Fruit fly (Drosophila melanogaster) whole organism, wandering third instar larva: ENCODE results near the gene et.

Experiments
- Abd-B ChIP-seq: fragments of >200 bp; optimal IDR thresholded peaks from 2 replicates; lab custom pipeline; 2017; ENCODE audit warnings: missing biosample characterization, missing genetic modification characterization
- CG32264 ChIP-seq: fragments of 200-800 bp; sonication (Bioruptor generic); optimal IDR thresholded peaks from 2 replicates; lab custom pipeline; 2016; ENCODE audit warnings: missing biosample characterization, missing genetic modification characterization
- CG9705 ChIP-seq: fragments of 200-800 bp; sonication (Bioruptor generic); optimal IDR thresholded peaks from 2 replicates; lab custom pipeline; 2018; ENCODE audit warnings: missing biosample characterization, mild to moderate bottlenecking, missing genetic modification characterization
- CrebA ChIP-seq: fragments of 200-800 bp; sonication (Bioruptor generic); optimal IDR thresholded peaks from 2 replicates; lab custom pipeline; 2016; ENCODE audit warnings: missing biosample characterization, mild to moderate bottlenecking, missing genetic modification characterization, borderline replicate concordance
- Dfd ChIP-seq: fragments of >200 bp; optimal IDR thresholded peaks from 2 replicates; lab custom pipeline; 2017; ENCODE audit warnings: missing biosample characterization, missing genetic modification characterization
- Dif ChIP-seq: fragments of 200-275, 200-300 bp; sonication (Bioruptor generic); optimal IDR thresholded peaks from 2 replicates; lab custom pipeline; 2018; ENCODE audit warnings: missing biosample characterization, missing genetic modification characterization; ENCODE audit not compliant: partially characterized antibody
- GATAd ChIP-seq: sonication (Bioruptor generic); optimal IDR thresholded peaks from 2 replicates; lab custom pipeline; 2016; ENCODE audit warnings: missing biosample characterization, missing genetic modification characterization
- HLH106 ChIP-seq: fragments of 200-800 bp; optimal IDR thresholded peaks from 3 replicates; lab custom pipeline; 2019; ENCODE audit warnings: missing biosample characterization, mild to moderate bottlenecking, missing genetic modification characterization, moderate library complexity
- Hnf4 ChIP-seq: fragments of 200-800 bp; sonication (Bioruptor generic); optimal IDR thresholded peaks from 2 replicates; lab custom pipeline; 2016; ENCODE audit warnings: missing biosample characterization, mild to moderate bottlenecking, missing genetic modification characterization
- Hr78 ChIP-seq: fragments of >200 bp; optimal IDR thresholded peaks from 2 replicates; lab custom pipeline; 2017; ENCODE audit warnings: missing biosample characterization, missing genetic modification characterization
- Hr83 ChIP-seq: fragments of 200-300 bp; sonication (Bioruptor generic); optimal IDR thresholded peaks from 2 replicates; lab custom pipeline; 2016; ENCODE audit warnings: missing biosample characterization, mild to moderate bottlenecking, missing genetic modification characterization, moderate library complexity; ENCODE audit not compliant: poor library complexity, severe bottlenecking
- Jra ChIP-seq: sonication (Bioruptor generic); optimal IDR thresholded peaks from 2 replicates; lab custom pipeline; 2016; ENCODE audit warnings: missing biosample characterization, missing genetic modification characterization
- Mio ChIP-seq: sonication (Bioruptor generic); optimal IDR thresholded peaks from 2 replicates; lab custom pipeline; 2016; ENCODE audit warnings: missing biosample characterization, missing genetic modification characterization
- Myc ChIP-seq: fragments of >200 bp; optimal IDR thresholded peaks from 2 replicates; lab custom pipeline; 2017
- N ChIP-seq: fragments of >200 bp; optimal IDR thresholded peaks from 2 replicates; lab custom pipeline; 2018; ENCODE audit warnings: missing biosample characterization, missing external identifiers, missing genetic modification characterization
- OdsH ChIP-seq: fragments of 200-800 bp; sonication (Bioruptor generic); optimal IDR thresholded peaks from 2 replicates; lab custom pipeline; 2016; ENCODE audit warnings: missing biosample characterization, mild to moderate bottlenecking, missing genetic modification characterization
- Rel ChIP-seq, 2 experiments: fragments of 200-800 bp; sonication (Bioruptor generic) in 1 of 2; optimal IDR thresholded peaks; 2 replicates in 1 of 2; 3 replicates in 1 of 2; lab custom pipeline; 2016 to 2019; ENCODE audit warnings: mild to moderate bottlenecking in 2 of 2, missing biosample characterization in 2 of 2, missing genetic modification characterization in 2 of 2, moderate library complexity in 1 of 2
- Sp1 ChIP-seq: fragments of 200-800 bp; sonication (Bioruptor generic); optimal IDR thresholded peaks from 3 replicates; lab custom pipeline; 2019; ENCODE audit warnings: missing biosample characterization, mild to moderate bottlenecking, missing genetic modification characterization, moderate library complexity
- Vsx2 ChIP-seq: fragments of 200-300, 225-300 bp; sonication (Bioruptor generic); optimal IDR thresholded peaks from 2 replicates; lab custom pipeline; 2018; ENCODE audit warnings: missing biosample characterization, missing genetic modification characterization; ENCODE audit not compliant: partially characterized antibody
- br ChIP-seq: fragments of 200-800 bp; sonication (Bioruptor generic); optimal IDR thresholded peaks from 2 replicates; lab custom pipeline; 2016; ENCODE audit warnings: missing biosample characterization, missing genetic modification characterization
- brk ChIP-seq: fragments of 200-800 bp; sonication (Bioruptor generic); optimal IDR thresholded peaks from 2 replicates; lab custom pipeline; 2016; ENCODE audit warnings: missing biosample characterization, mild to moderate bottlenecking, missing genetic modification characterization
- dl ChIP-seq, 2 experiments: fragments of 175-275, 200-275 bp in 1 of 2; fragments of 200-275 bp in 1 of 2; sonication (Bioruptor generic); optimal IDR thresholded peaks; lab custom pipeline; 2018; ENCODE audit warnings: mild to moderate bottlenecking in 2 of 2, missing biosample characterization in 2 of 2, missing genetic modification characterization in 2 of 2, moderate library complexity in 2 of 2; ENCODE audit not compliant: partially characterized antibody in 2 of 2, insufficient read depth in 1 of 2
- dmrt93B ChIP-seq: fragments of 200-800 bp; sonication (Bioruptor generic); optimal IDR thresholded peaks from 2 replicates; lab custom pipeline; 2018; ENCODE audit warnings: missing biosample characterization, mild to moderate bottlenecking, missing genetic modification characterization
- dsf ChIP-seq: sonication (Bioruptor generic); optimal IDR thresholded peaks from 2 replicates; lab custom pipeline; 2016; ENCODE audit warnings: missing biosample characterization, missing genetic modification characterization, borderline replicate concordance
- ey ChIP-seq: fragments of 200-800 bp; sonication (Bioruptor generic); optimal IDR thresholded peaks from 2 replicates; lab custom pipeline; 2016; ENCODE audit warnings: missing biosample characterization, missing genetic modification characterization
- foxo ChIP-seq, 2 experiments: fragments of 200-800 bp; sonication (Bioruptor generic); optimal IDR thresholded peaks; 2 replicates in 1 of 2; 3 replicates in 1 of 2; lab custom pipeline; 2016 to 2017; ENCODE audit warnings: missing biosample characterization in 2 of 2, missing genetic modification characterization in 2 of 2
- fru ChIP-seq: fragments of 200-800 bp; sonication (Bioruptor generic); optimal IDR thresholded peaks from 3 replicates; lab custom pipeline; 2016; ENCODE audit warnings: missing biosample characterization, mild to moderate bottlenecking, missing genetic modification characterization
- h ChIP-seq: fragments of 200-800 bp; sonication (Bioruptor generic); optimal IDR thresholded peaks from 3 replicates; lab custom pipeline; 2016; ENCODE audit warnings: missing biosample characterization, mild to moderate bottlenecking, missing genetic modification characterization
- jim ChIP-seq: fragments of 175-275, 200-325 bp; sonication (Bioruptor generic); optimal IDR thresholded peaks from 2 replicates; lab custom pipeline; 2016; ENCODE audit warnings: missing biosample characterization, mild to moderate bottlenecking, missing genetic modification characterization
- lola ChIP-seq: fragments of >200 bp; optimal IDR thresholded peaks from 2 replicates; lab custom pipeline; 2017; ENCODE audit warnings: missing biosample characterization, missing genetic modification characterization
- pan ChIP-seq: fragments of >200 bp; optimal IDR thresholded peaks from 2 replicates; lab custom pipeline; 2017
- psq ChIP-seq: fragments of 200-800 bp; sonication (Bioruptor generic); optimal IDR thresholded peaks from 3 replicates; lab custom pipeline; 2017; ENCODE audit warnings: missing biosample characterization, mild to moderate bottlenecking, missing genetic modification characterization, moderate library complexity
- rgr ChIP-seq: fragments of 200-800 bp; sonication (Bioruptor generic); optimal IDR thresholded peaks from 3 replicates; lab custom pipeline; 2016; ENCODE audit warnings: missing biosample characterization, mild to moderate bottlenecking, missing genetic modification characterization
- sage ChIP-seq: fragments of 200-800 bp; sonication (Bioruptor generic); optimal IDR thresholded peaks from 2 replicates; lab custom pipeline; 2016; ENCODE audit warnings: missing biosample characterization, mild to moderate bottlenecking, missing genetic modification characterization
- sv ChIP-seq: fragments of 200-800 bp; sonication (Bioruptor generic); optimal IDR thresholded peaks from 3 replicates; lab custom pipeline; 2016; ENCODE audit warnings: missing biosample characterization, missing genetic modification characterization
- tai ChIP-seq: sonication (Bioruptor generic); optimal IDR thresholded peaks from 2 replicates; lab custom pipeline; 2016; ENCODE audit warnings: missing biosample characterization, missing genetic modification characterization
- usp ChIP-seq: fragments of >200 bp; optimal IDR thresholded peaks from 2 replicates; lab custom pipeline; 2017; ENCODE audit warnings: missing biosample characterization, missing genetic modification characterization
- woc ChIP-seq: sonication (Bioruptor generic); optimal IDR thresholded peaks from 2 replicates; lab custom pipeline; 2016; ENCODE audit warnings: missing biosample characterization, mild to moderate bottlenecking, missing genetic modification characterization

The et gene

dm6 chrX:19697255-19697877, 21.7 kb upstream of the et start:
- TF ChIP-seq sv (GFP tag; lab: Kevin White, UChicago) = no peak
- no peak for TF ChIP-seq tai
- TF ChIP-seq br (GFP tag; lab: Kevin White, UChicago) = no peak
- TF ChIP-seq fru (GFP tag; lab: Kevin White, UChicago) = no peak
- TF ChIP-seq h (GFP tag; lab: Kevin White, UChicago) = peak; percentile 38
- no peak for TF ChIP-seq CrebA (GFP tag; lab: Kevin White, UChicago)
- no peak for TF ChIP-seq Rel (GFP tag; optimal IDR thresholded peaks at IDR 0.05; lab: Kevin White, UChicago)
- peak; percentile 9 for TF ChIP-seq Rel (tag; optimal IDR thresholded peaks at IDR 0.05; lab: Kevin White, UChicago)
- TF ChIP-seq sage = no peak
- TF ChIP-seq ey (GFP tag; lab: Kevin White, UChicago) = no peak
- no peak for TF ChIP-seq Vsx2 (GFP tag; lab: Kevin White, UChicago)
- no peak for TF ChIP-seq Mio (GFP tag; lab: Kevin White, UChicago)
- peak; percentile 41 for TF ChIP-seq Jra (GFP tag; lab: Kevin White, UChicago)
- TF ChIP-seq foxo (GFP tag; optimal IDR thresholded peaks at IDR 0.05; lab: Kevin White, UChicago) = peak in 1 of 2 experiments; percentile 7
- TF ChIP-seq lola (GFP tag; lab: Kevin White, UChicago) = no peak
- no peak for TF ChIP-seq dmrt93B
- peak; percentile 20 for TF ChIP-seq HLH106
- peak; percentile 44 for TF ChIP-seq psq (GFP tag; lab: Kevin White, UChicago)
- TF ChIP-seq Abd-B (GFP tag; lab: Kevin White, UChicago) = peak; percentile 50
- peak; percentile 16 for TF ChIP-seq Dif
- peak; percentile 62 for TF ChIP-seq Hr83 (GFP tag; lab: Kevin White, UChicago)
- TF ChIP-seq OdsH (GFP tag; lab: Kevin White, UChicago) = peak; percentile 19
- no peak for TF ChIP-seq pan (lab: Kevin White, UChicago)
- TF ChIP-seq usp (GFP tag; lab: Kevin White, UChicago) = no peak
- no peak for TF ChIP-seq Dfd (GFP tag; lab: Kevin White, UChicago)
- TF ChIP-seq Hnf4 = no peak
- peak; percentile 48 for TF ChIP-seq CG9705 (GFP tag; lab: Kevin White, UChicago)
- TF ChIP-seq woc (GFP tag; lab: Kevin White, UChicago) = no peak
- TF ChIP-seq brk (GFP tag; lab: Kevin White, UChicago) = no peak
- TF ChIP-seq rgr (GFP tag; lab: Kevin White, UChicago) = peak; percentile 30
- TF ChIP-seq dsf (GFP tag; lab: Kevin White, UChicago) = no peak
- TF ChIP-seq jim = no peak
- no peak for TF ChIP-seq GATAd (GFP tag; lab: Kevin White, UChicago)
- TF ChIP-seq N (GFP tag; lab: Kevin White, UChicago) = peak; percentile 96
- TF ChIP-seq Hr78 (GFP tag; lab: Kevin White, UChicago) = no peak
- TF ChIP-seq CG32264 (GFP tag; lab: Kevin White, UChicago) = no peak
- peak; percentile 12 for TF ChIP-seq Sp1 (GFP tag; lab: Kevin White, UChicago)
- no peak for TF ChIP-seq Myc (lab: Kevin White, UChicago)
- no peak for TF ChIP-seq dl (GFP tag; optimal IDR thresholded peaks at IDR 0.05; lab: Kevin White, UChicago; ENCODE audit: insufficient read depth in 1 of 2, partially characterized antibody in 2 of 2)

- TF ChIP-seq Hr83 (GFP tag; lab: Kevin White, UChicago) (peak; percentile 12), Hr78 (GFP tag; lab: Kevin White, UChicago) (no peak), Jra (GFP tag; lab: Kevin White, UChicago) (no peak), tai (no peak), Vsx2 (GFP tag; lab: Kevin White, UChicago) (no peak)
Measured at dm6 chrX:19696845-19697244, 21.2 kb upstream of the et start, which contains the start of gene Cdc42. Gene Cdc42 (plus strand): TSS chrX:19697091.
